Worm (Caenorhabditis elegans) whole organism, early embryonic: Measurements from ENCODE around the gene Y67H2A.7.
"Not testable (repeated sequence)": the region's sequence is repeated elsewhere in the genome, so short reads cannot be mapped to it uniquely, and the experiment has no call there.

Experiments
- ama-1 ChIP-seq: fragments of 150-350 bp; optimal IDR thresholded peaks from 2 replicates; lab custom pipeline; 2014
- ets-7 ChIP-seq: sonication (generic microtip); optimal IDR thresholded peaks from 2 replicates; lab custom pipeline; 2016; ENCODE audit warnings: missing genotype, missing genetic modification characterization, missing compliant biosample characterization
- hmg-4 ChIP-seq: fragments of 200-800 bp; sonication (Bioruptor generic); optimal IDR thresholded peaks from 2 replicates; lab custom pipeline; 2018; ENCODE audit warnings: mild to moderate bottlenecking, missing genetic modification characterization, missing compliant biosample characterization
- sea-1 ChIP-seq: fragments of 200-800 bp; sonication (Bioruptor generic); conservative IDR thresholded peaks from 2 replicates; pipeline ENCODE4 v1.3.6; 2022; ENCODE audit warnings: missing genetic modification characterization, missing compliant biosample characterization

DNA sequence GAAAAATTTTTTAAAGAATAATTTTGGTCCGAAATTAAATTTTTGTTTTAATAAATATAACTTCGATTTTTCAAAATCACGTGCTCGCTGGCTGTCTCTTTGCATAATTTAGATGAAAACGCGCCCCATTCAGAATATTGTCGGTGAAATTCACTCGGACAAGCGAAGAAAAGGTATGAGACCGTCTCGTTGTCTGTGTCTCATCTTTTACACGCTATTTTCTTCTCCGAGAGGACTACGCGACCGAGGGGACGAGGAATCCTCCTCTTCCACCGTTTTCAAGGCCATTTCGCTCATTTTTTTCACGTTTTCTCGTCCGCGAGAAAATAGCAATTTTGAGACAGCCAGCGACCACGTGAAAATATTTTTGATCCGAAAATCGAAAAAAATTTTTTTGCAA, 40.7 kb upstream of the Y67H2A.7 start:
- not testable (repeated sequence) for TF ChIP-seq ama-1; hmg-4 (GFP tag; lab: Kevin White, UChicago); ets-7 (tag; lab: Kevin White, UChicago); sea-1 (GFP tag; lab: Robert Waterston, UW)
